Worm (Caenorhabditis elegans) whole organism, L2 larva: ENCODE measurements around the gene toh-1.

Experiments
- F13H6.1 ChIP-seq: sonication (generic microtip); optimal IDR thresholded peaks from 2 replicates; lab custom pipeline; 2016; ENCODE audit warnings: missing genetic modification characterization, missing compliant biosample characterization
- R02D3.7 ChIP-seq: fragments of 150-350 bp; optimal IDR thresholded peaks from 2 replicates; lab custom pipeline; 2014; ENCODE audit warnings: missing biosample characterization, missing genetic modification characterization
- Y55F3AM.14 ChIP-seq: fragments of 200-800 bp; sonication (Bioruptor generic); optimal IDR thresholded peaks from 2 replicates; lab custom pipeline; 2018; ENCODE audit warnings: mild to moderate bottlenecking, missing genetic modification characterization, missing compliant biosample characterization
- ZK546.5 ChIP-seq: sonication (generic microtip); optimal IDR thresholded peaks from 2 replicates; lab custom pipeline; 2017; ENCODE audit warnings: missing biosample characterization, missing genetic modification characterization
- alr-1 ChIP-seq: fragments of 150-350 bp; optimal IDR thresholded peaks from 2 replicates; lab custom pipeline; 2014; ENCODE audit warnings: missing biosample characterization, missing genetic modification characterization
- blmp-1 ChIP-seq: sonication (generic microtip); optimal IDR thresholded peaks from 2 replicates; lab custom pipeline; 2017; ENCODE audit warnings: missing genetic modification characterization, mild to moderate bottlenecking, missing compliant biosample characterization, antibody characterized with exemption, moderate library complexity; ENCODE audit not compliant: insufficient read depth
- ceh-16 ChIP-seq: fragments of 150-350 bp; optimal IDR thresholded peaks from 2 replicates; lab custom pipeline; 2014; ENCODE audit warnings: missing biosample characterization, missing genetic modification characterization
- ceh-82 ChIP-seq: fragments of 150-350 bp; optimal IDR thresholded peaks from 2 replicates; lab custom pipeline; 2014; ENCODE audit warnings: missing biosample characterization, missing genetic modification characterization
- crh-2 ChIP-seq: sonication (generic microtip); optimal IDR thresholded peaks from 2 replicates; lab custom pipeline; 2017; ENCODE audit warnings: missing biosample characterization, missing genetic modification characterization
- dmd-4 ChIP-seq: sonication (generic microtip); optimal IDR thresholded peaks from 2 replicates; lab custom pipeline; 2017; ENCODE audit warnings: missing biosample characterization, missing genetic modification characterization
- elt-1 ChIP-seq: fragments of 150-350 bp; optimal IDR thresholded peaks from 2 replicates; lab custom pipeline; 2014; ENCODE audit warnings: missing biosample characterization, missing genetic modification characterization
- elt-3 ChIP-seq: sonication (generic microtip); optimal IDR thresholded peaks from 2 replicates; lab custom pipeline; 2017; ENCODE audit warnings: missing biosample characterization, missing genetic modification characterization
- fos-1 ChIP-seq: fragments of 150-350 bp; optimal IDR thresholded peaks from 2 replicates; lab custom pipeline; 2014; ENCODE audit warnings: missing biosample characterization, missing genetic modification characterization
- lin-11 ChIP-seq: fragments of 150-350 bp; sonication (generic microtip); optimal IDR thresholded peaks from 2 replicates; lab custom pipeline; 2014; ENCODE audit warnings: missing biosample characterization, missing genetic modification characterization, inconsistent platforms, mixed read lengths
- lin-13 ChIP-seq: fragments of 150-350 bp; optimal IDR thresholded peaks from 2 replicates; lab custom pipeline; 2014; ENCODE audit warnings: missing biosample characterization, missing genetic modification reagents, missing genetic modification characterization
- lsy-2 ChIP-seq, 2 experiments: fragments of 150-350 bp in 1 of 2; sonication (generic microtip) in 1 of 2; optimal IDR thresholded peaks; 2 replicates each; lab custom pipeline; 2014 to 2017; ENCODE audit warnings: missing biosample characterization in 2 of 2, missing genetic modification characterization in 2 of 2
- mab-5 ChIP-seq: fragments of 150-350 bp; optimal IDR thresholded peaks from 2 replicates; lab custom pipeline; 2014; ENCODE audit warnings: missing biosample characterization, missing genetic modification characterization
- mbf-1 ChIP-seq: sonication (generic microtip); optimal IDR thresholded peaks from 2 replicates; lab custom pipeline; 2017; ENCODE audit warnings: missing biosample characterization, missing genetic modification characterization
- mdl-1 ChIP-seq, 2 experiments: fragments of 150-350 bp in 1 of 2; sonication (generic microtip) in 1 of 2; optimal IDR thresholded peaks; 2 replicates each; lab custom pipeline; 2017; ENCODE audit warnings: missing biosample characterization in 2 of 2, missing genetic modification characterization in 2 of 2
- nhr-10 ChIP-seq: sonication (generic microtip); optimal IDR thresholded peaks from 2 replicates; lab custom pipeline; 2017; ENCODE audit warnings: missing biosample characterization, missing genetic modification characterization
- nhr-11 ChIP-seq: fragments of 150-350 bp; optimal IDR thresholded peaks from 2 replicates; lab custom pipeline; 2014; ENCODE audit warnings: missing biosample characterization, missing genetic modification characterization
- nhr-129 ChIP-seq: fragments of 150-350 bp; optimal IDR thresholded peaks from 2 replicates; lab custom pipeline; 2014; ENCODE audit warnings: missing biosample characterization, missing genetic modification characterization
- nhr-21 ChIP-seq: fragments of 150-350 bp; optimal IDR thresholded peaks from 2 replicates; lab custom pipeline; 2014; ENCODE audit warnings: missing biosample characterization, missing genetic modification characterization
- nhr-23 ChIP-seq: fragments of 150-350 bp; optimal IDR thresholded peaks from 2 replicates; lab custom pipeline; 2014; ENCODE audit warnings: missing biosample characterization, missing genetic modification reagents, missing genetic modification characterization
- nhr-237 ChIP-seq: fragments of 150-350 bp; optimal IDR thresholded peaks from 2 replicates; lab custom pipeline; 2014; ENCODE audit warnings: missing biosample characterization, missing genetic modification characterization
- nhr-25 ChIP-seq: fragments of 150-350 bp; sonication (generic microtip); optimal IDR thresholded peaks from 3 replicates; lab custom pipeline; 2014; ENCODE audit warnings: missing biosample characterization, missing genetic modification characterization
- nhr-77 ChIP-seq: fragments of 150-350 bp; optimal IDR thresholded peaks from 2 replicates; lab custom pipeline; 2014; ENCODE audit warnings: missing biosample characterization, missing genetic modification characterization
- peb-1 ChIP-seq: fragments of 150-350 bp; optimal IDR thresholded peaks from 2 replicates; lab custom pipeline; 2014; ENCODE audit warnings: missing biosample characterization, missing genetic modification characterization
- skn-1 ChIP-seq: sonication (generic microtip); optimal IDR thresholded peaks from 2 replicates; lab custom pipeline; 2017; ENCODE audit warnings: missing biosample characterization, missing genetic modification characterization
- sma-3 ChIP-seq: sonication (generic microtip); optimal IDR thresholded peaks from 2 replicates; lab custom pipeline; 2016; ENCODE audit warnings: missing genetic modification reagents, missing genetic modification characterization, missing compliant biosample characterization
- sma-9 ChIP-seq, 2 experiments: fragments of 150-350 bp in 1 of 2; sonication (generic microtip) in 1 of 2; optimal IDR thresholded peaks; 2 replicates each; lab custom pipeline; 2014 to 2016; ENCODE audit warnings: missing genetic modification characterization in 2 of 2, mild to moderate bottlenecking in 1 of 2, missing biosample characterization in 1 of 2, missing compliant biosample characterization in 1 of 2, missing genetic modification reagents in 1 of 2, moderate library complexity in 1 of 2
- snpc-4 ChIP-seq: fragments of 150-350 bp; optimal IDR thresholded peaks from 2 replicates; lab custom pipeline; 2014; ENCODE audit warnings: missing biosample characterization, missing genetic modification characterization
- unc-55 ChIP-seq: fragments of 150-350 bp; sonication (generic microtip); optimal IDR thresholded peaks from 3 replicates; lab custom pipeline; 2014; ENCODE audit warnings: missing biosample characterization, missing genetic modification reagents, missing genetic modification characterization
- unc-62 ChIP-seq: fragments of 150-350 bp; optimal IDR thresholded peaks from 2 replicates; lab custom pipeline; 2014; ENCODE audit warnings: missing biosample characterization, missing genetic modification reagents, missing genetic modification characterization
- zag-1 ChIP-seq: fragments of 150-350 bp; optimal IDR thresholded peaks from 2 replicates; lab custom pipeline; 2014; ENCODE audit warnings: missing biosample characterization, missing genetic modification characterization
- ztf-1 ChIP-seq: fragments of 200-800 bp; sonication (Bioruptor generic); conservative IDR thresholded peaks from 2 replicates; pipeline ENCODE4 v1.3.6; 2022; ENCODE audit warnings: missing genetic modification characterization, missing compliant biosample characterization
- ztf-4 ChIP-seq: fragments of 150-350 bp; optimal IDR thresholded peaks from 2 replicates; lab custom pipeline; 2014; ENCODE audit warnings: missing biosample characterization, missing genetic modification characterization

toh-1 gene

ce11 chrIII:3811375-3811924, 2.6 kb upstream of the toh-1 start:
- TF ChIP-seq crh-2 (tag; lab: Kevin White, UChicago) (peak; percentile 18), sma-9 (GFP tag; optimal IDR thresholded peaks at IDR 0.05; lab: Kevin White, UChicago) (peak; percentile 22), sma-9 (tag; optimal IDR thresholded peaks at IDR 0.05; lab: Kevin White, UChicago) (no peak), F13H6.1 (tag; lab: Kevin White, UChicago) (peak; percentile 23), sma-3 (peak; percentile 47), fos-1 (tag; lab: Kevin White, UChicago) (peak; percentile 34), nhr-129 (tag; lab: Kevin White, UChicago) (peak; percentile 31), nhr-21 (tag; lab: Kevin White, UChicago) (no peak), nhr-25 (tag; lab: Kevin White, UChicago) (peak; percentile 87), ceh-16 (tag; lab: Kevin White, UChicago) (peak; percentile 26), Y55F3AM.14 (GFP tag; lab: Kevin White, UChicago) (no peak), ztf-1 (no peak), dmd-4 (tag; lab: Kevin White, UChicago) (no peak)

ce11 chrIII:3807590-3807989, 1.2 kb downstream of the toh-1 start:
- TF ChIP-seq nhr-129 (tag; lab: Kevin White, UChicago) (peak; percentile 16), blmp-1 (tag; lab: Kevin White, UChicago) (peak; percentile 50), Y55F3AM.14 (GFP tag; lab: Kevin White, UChicago) (peak; percentile 33), elt-1 (tag; lab: Kevin White, UChicago) (no peak)

ce11 chrIII:3806883-3807282, 1.9 kb downstream of the toh-1 start:
- TF ChIP-seq nhr-23 (tag; lab: Kevin White, UChicago) (no peak), lin-11 (no peak), nhr-21 (tag; lab: Kevin White, UChicago) (no peak), ceh-16 (tag; lab: Kevin White, UChicago) (no peak), mab-5 (no peak), lin-13 (GFP tag; lab: Kevin White, UChicago) (no peak), sma-3 (no peak), sma-9 (GFP tag; optimal IDR thresholded peaks at IDR 0.05; lab: Kevin White, UChicago) (no peak), sma-9 (tag; optimal IDR thresholded peaks at IDR 0.05; lab: Kevin White, UChicago) (no peak)

ce11 chrIII:3804422-3804821, 4.4 kb downstream of the toh-1 start, which contains the start of gene xbx-5:
Gene xbx-5, minus strand, starts transcription at chrIII:3804477.
- TF ChIP-seq lin-11 (peak; percentile 31), mbf-1 (tag; lab: Kevin White, UChicago) (no peak)

- TF ChIP-seq mab-5, result no peak
- no peak for TF ChIP-seq lin-13 (GFP tag; lab: Kevin White, UChicago)
- no peak for TF ChIP-seq lsy-2 (tag; optimal IDR thresholded peaks at IDR 0.05; lab: Kevin White, UChicago)
- no peak for TF ChIP-seq nhr-10 (tag; lab: Kevin White, UChicago)
- TF ChIP-seq nhr-23 (tag; lab: Kevin White, UChicago), result no peak
- TF ChIP-seq sma-9 (GFP tag; optimal IDR thresholded peaks at IDR 0.05; lab: Kevin White, UChicago), result no peak
- TF ChIP-seq sma-9 (tag; optimal IDR thresholded peaks at IDR 0.05; lab: Kevin White, UChicago), result no peak
- no peak for TF ChIP-seq R02D3.7 (tag; lab: Kevin White, UChicago)
These were observed 5.7 kb downstream of the toh-1 start for ce11 chrIII:3803113-3803512.

- TF ChIP-seq sma-3 (peak; percentile 96), unc-62 (GFP tag; lab: Kevin White, UChicago) (peak; percentile 91), lin-11 (peak; percentile 91), nhr-77 (tag; lab: Kevin White, UChicago) (peak; percentile 81), sma-9 (GFP tag; optimal IDR thresholded peaks at IDR 0.05; lab: Kevin White, UChicago) (peak; percentile 98), sma-9 (tag; optimal IDR thresholded peaks at IDR 0.05; lab: Kevin White, UChicago) (peak; percentile 8), nhr-10 (tag; lab: Kevin White, UChicago) (peak; percentile 76), mab-5 (peak; percentile 90), nhr-129 (tag; lab: Kevin White, UChicago) (peak; percentile 98), alr-1 (no peak), snpc-4 (tag; lab: Kevin White, UChicago) (peak; percentile 86), F13H6.1 (tag; lab: Kevin White, UChicago) (peak; percentile 99), fos-1 (tag; lab: Kevin White, UChicago) (peak; percentile 97), lsy-2 (tag; optimal IDR thresholded peaks at IDR 0.05; lab: Kevin White, UChicago) (peak; percentile 87 to 96), ZK546.5 (peak; percentile 61), peb-1 (no peak), skn-1 (tag; lab: Kevin White, UChicago) (peak; percentile 73), ztf-1 (no peak), elt-1 (tag; lab: Kevin White, UChicago) (peak; percentile 13), nhr-11 (no peak), mdl-1 (tag; optimal IDR thresholded peaks at IDR 0.05; lab: Kevin White, UChicago) (peak; percentile 100), ceh-82 (peak; percentile 51), nhr-25 (tag; lab: Kevin White, UChicago) (peak; percentile 98), nhr-23 (tag; lab: Kevin White, UChicago) (no peak), zag-1 (tag; lab: Kevin White, UChicago) (peak; percentile 96), nhr-237 (tag; lab: Kevin White, UChicago) (peak; percentile 42), ztf-4 (tag; lab: Kevin White, UChicago) (peak; percentile 98), elt-3 (tag; lab: Kevin White, UChicago) (no peak), unc-55 (GFP tag; lab: Kevin White, UChicago) (peak; percentile 98)
These were observed 7.4 kb downstream of the toh-1 start for ce11 chrIII:3801379-3801894.
